Worm (Caenorhabditis elegans) whole organism, L3 larva: Measurements from ENCODE around the gene par-5.

Source experiments
- R02D3.7 ChIP-seq: fragments of 150-350 bp; optimal IDR thresholded peaks from 2 replicates; lab custom pipeline; 2014; ENCODE audit warnings: missing biosample characterization, missing genetic modification characterization
- ceh-9 ChIP-seq: sonication (generic microtip); optimal IDR thresholded peaks from 2 replicates; lab custom pipeline; 2018; ENCODE audit warnings: missing biosample characterization, missing genetic modification characterization
- daf-12 ChIP-seq: fragments of 150-350 bp; optimal IDR thresholded peaks from 2 replicates; lab custom pipeline; 2014; ENCODE audit warnings: missing biosample characterization, missing genetic modification reagents, missing genetic modification characterization
- egl-5 ChIP-seq: fragments of 150-350 bp; optimal IDR thresholded peaks from 2 replicates; lab custom pipeline; 2017; ENCODE audit warnings: missing biosample characterization, missing genetic modification reagents, missing genetic modification characterization, inconsistent platforms
- elt-3 ChIP-seq, 3 experiments: fragments of 150-350 bp in 1 of 3; sonication (generic microtip) in 2 of 3; optimal IDR thresholded peaks; 2 replicates in 2 of 3; 4 replicates in 1 of 3; lab custom pipeline; 2014 to 2017; ENCODE audit warnings: missing biosample characterization in 3 of 3, missing genetic modification characterization in 3 of 3
- fos-1 ChIP-seq: fragments of 150-350 bp; optimal IDR thresholded peaks from 2 replicates; lab custom pipeline; 2014; ENCODE audit warnings: missing biosample characterization, missing genetic modification characterization
- nhr-11 ChIP-seq: fragments of 150-350 bp; optimal IDR thresholded peaks from 2 replicates; lab custom pipeline; 2014; ENCODE audit warnings: missing biosample characterization, missing genetic modification characterization
- nhr-28 ChIP-seq: fragments of 150-350 bp; optimal IDR thresholded peaks from 2 replicates; lab custom pipeline; 2014; ENCODE audit warnings: missing biosample characterization, missing genetic modification characterization
- nhr-76 ChIP-seq: fragments of 150-350 bp; sonication (generic microtip); optimal IDR thresholded peaks from 5 replicates; lab custom pipeline; 2014; ENCODE audit warnings: missing biosample characterization, missing genetic modification characterization
- pqm-1 ChIP-seq: fragments of 150-350 bp; optimal IDR thresholded peaks from 2 replicates; lab custom pipeline; 2017; ENCODE audit warnings: missing biosample characterization, missing genetic modification characterization, inconsistent platforms
- tbx-2 ChIP-seq: sonication (generic microtip); optimal IDR thresholded peaks from 2 replicates; lab custom pipeline; 2016; ENCODE audit warnings: mild to moderate bottlenecking, missing genetic modification characterization, missing compliant biosample characterization
- unc-39 ChIP-seq: sonication (generic microtip); optimal IDR thresholded peaks from 4 replicates; lab custom pipeline; 2017; ENCODE audit warnings: missing biosample characterization, missing genetic modification characterization

DNA sequence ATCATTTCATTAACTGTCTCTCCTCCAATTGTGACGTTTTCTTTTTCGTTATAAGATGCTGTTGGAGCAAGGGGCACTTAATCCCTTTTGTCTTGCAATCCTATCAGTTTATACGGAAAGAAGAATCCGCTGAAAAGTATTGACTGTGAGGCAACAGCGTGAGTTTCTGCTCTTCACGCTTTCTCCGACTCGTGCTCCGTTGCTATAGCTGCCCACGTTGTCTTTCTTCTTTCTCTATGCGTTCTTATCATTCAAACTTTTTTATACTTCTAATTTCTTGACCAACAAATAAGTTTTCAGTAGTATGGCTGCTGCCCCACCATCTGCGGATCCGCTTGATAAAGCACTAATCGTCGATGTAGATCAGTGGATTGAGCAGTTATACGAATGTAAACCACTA lies 36.4 kb upstream of the par-5 start, which contains the start of gene let-92:
- TF ChIP-seq pqm-1 (no peak), unc-39 (tag; lab: Kevin White, UChicago) (no peak), nhr-76 (tag; lab: Kevin White, UChicago) (no peak), elt-3 (tag; optimal IDR thresholded peaks at IDR 0.05; lab: Kevin White, UChicago) (no peak), egl-5 (tag; lab: Kevin White, UChicago) (no peak), ceh-9 (no peak), nhr-11 (tag; lab: Kevin White, UChicago) (no peak), nhr-28 (tag; lab: Kevin White, UChicago) (no peak), R02D3.7 (tag; lab: Kevin White, UChicago) (no peak), fos-1 (no peak), tbx-2 (tag; lab: Kevin White, UChicago) (no peak), daf-12 (tag; lab: Kevin White, UChicago) (no peak)
